Worm (Caenorhabditis elegans) whole organism, early embryonic: Measurements from ENCODE around the gene C15C8.8.
A peak's percentile ranks its signal among the peaks of the same experiment; 100 is the strongest.

ENCODE experiments used
- B0310.2 ChIP-seq: sonication (generic microtip); optimal IDR thresholded peaks from 2 replicates; lab custom pipeline; 2016; ENCODE audit warnings: mild to moderate bottlenecking, missing genetic modification characterization, missing compliant biosample characterization
- F13C5.2 ChIP-seq: sonication (generic microtip); optimal IDR thresholded peaks from 2 replicates; lab custom pipeline; 2017; ENCODE audit warnings: mild to moderate bottlenecking, missing genetic modification characterization, inconsistent platforms, missing compliant biosample characterization
- aly-1 ChIP-seq: sonication (generic microtip); optimal IDR thresholded peaks from 2 replicates; lab custom pipeline; 2016; ENCODE audit warnings: missing genetic modification characterization, missing compliant biosample characterization
- ama-1 ChIP-seq: fragments of 150-350 bp; optimal IDR thresholded peaks from 2 replicates; lab custom pipeline; 2014
- ceh-13 ChIP-seq: fragments of 200-800 bp; sonication (Bioruptor generic); optimal IDR thresholded peaks from 2 replicates; lab custom pipeline; 2018; ENCODE audit warnings: mild to moderate bottlenecking, missing genetic modification characterization, missing compliant biosample characterization
- ceh-36 ChIP-seq: sonication (generic microtip); optimal IDR thresholded peaks from 2 replicates; lab custom pipeline; 2016; ENCODE audit warnings: missing genetic modification characterization, inconsistent platforms, missing compliant biosample characterization
- ets-7 ChIP-seq: sonication (generic microtip); optimal IDR thresholded peaks from 2 replicates; lab custom pipeline; 2016; ENCODE audit warnings: missing genotype, missing genetic modification characterization, missing compliant biosample characterization
- flt-1 ChIP-seq: fragments of 200-800 bp; sonication (Bioruptor generic); IDR thresholded peaks from 2 replicates; pipeline ENCODE4 v1.3.6; 2022; ENCODE audit warnings: missing genetic modification characterization, missing compliant biosample characterization
- hmbx-1 ChIP-seq: sonication (generic microtip); optimal IDR thresholded peaks from 2 replicates; lab custom pipeline; 2016; ENCODE audit warnings: mild to moderate bottlenecking, missing genetic modification characterization, missing compliant biosample characterization
- hmg-4 ChIP-seq: fragments of 200-800 bp; sonication (Bioruptor generic); optimal IDR thresholded peaks from 2 replicates; lab custom pipeline; 2018; ENCODE audit warnings: mild to moderate bottlenecking, missing genetic modification characterization, missing compliant biosample characterization
- hnd-1 ChIP-seq: sonication (generic microtip); optimal IDR thresholded peaks from 2 replicates; lab custom pipeline; 2016; ENCODE audit warnings: missing genetic modification characterization, missing compliant biosample characterization
- pes-1 ChIP-seq: fragments of 200-800 bp; sonication (Bioruptor generic); IDR thresholded peaks from 2 replicates; pipeline ENCODE4 v1.3.6; 2022; ENCODE audit warnings: missing genetic modification reagents, missing genetic modification characterization, missing compliant biosample characterization
- scrt-1 ChIP-seq: fragments of 200-800 bp; sonication (Bioruptor generic); IDR thresholded peaks from 2 replicates; pipeline ENCODE4 v1.3.6; 2022; ENCODE audit warnings: missing genetic modification characterization, missing compliant biosample characterization
- sea-1 ChIP-seq: fragments of 200-800 bp; sonication (Bioruptor generic); conservative IDR thresholded peaks from 2 replicates; pipeline ENCODE4 v1.3.6; 2022; ENCODE audit warnings: missing genetic modification characterization, missing compliant biosample characterization
- tbx-11 ChIP-seq: fragments of 200-800 bp; sonication (Bioruptor generic); IDR thresholded peaks from 2 replicates; pipeline ENCODE4 v1.3.6; 2022; ENCODE audit warnings: missing genetic modification characterization, missing compliant biosample characterization
- tbx-37 ChIP-seq: fragments of 200-800 bp; sonication (Bioruptor generic); conservative IDR thresholded peaks from 2 replicates; pipeline ENCODE4 v1.3.6; 2022; ENCODE audit warnings: missing genetic modification reagents, missing genetic modification characterization, missing compliant biosample characterization
- tra-4 ChIP-seq: sonication (generic microtip); optimal IDR thresholded peaks from 2 replicates; lab custom pipeline; 2017; ENCODE audit warnings: missing genetic modification characterization, missing compliant biosample characterization

The C15C8.8 gene

ce11 chrV:12733465-12734248, 18.6 kb downstream of the C15C8.8 start, which contains the start of the genes dhs-21 and xbx-9:
dhs-21 (minus strand) TSS chrV:12733645.
xbx-9 (plus strand) TSS chrV:12734198.
- TF ChIP-seq tbx-37 (GFP tag; lab: Robert Waterston, UW), result no peak
- TF ChIP-seq hmg-4 (GFP tag; lab: Kevin White, UChicago), result no peak
- TF ChIP-seq ceh-36 (tag; lab: Kevin White, UChicago), result no peak
- TF ChIP-seq flt-1 (GFP tag; lab: Robert Waterston, UW), result no peak
- no peak for TF ChIP-seq ets-7
- no peak for TF ChIP-seq ama-1
- TF ChIP-seq aly-1, result no peak
- TF ChIP-seq sea-1 (GFP tag; lab: Robert Waterston, UW), result no peak
- TF ChIP-seq ceh-13 (GFP tag; lab: Kevin White, UChicago), result no peak
- TF ChIP-seq hmbx-1 (tag; lab: Kevin White, UChicago), result no peak
- no peak for TF ChIP-seq B0310.2
- no peak for TF ChIP-seq tra-4 (tag; lab: Kevin White, UChicago)
- no peak for TF ChIP-seq scrt-1 (GFP tag; lab: Robert Waterston, UW)
- no peak for TF ChIP-seq F13C5.2 (tag; lab: Kevin White, UChicago)
- no peak for TF ChIP-seq pes-1 (GFP tag; lab: Robert Waterston, UW)
- TF ChIP-seq tbx-11 (GFP tag; lab: Robert Waterston, UW), result no peak

ce11 chrV:12732734-12733133, 19.6 kb downstream of the C15C8.8 start:
- no peak for TF ChIP-seq F13C5.2 (tag; lab: Kevin White, UChicago)
- no peak for TF ChIP-seq ets-7
- TF ChIP-seq hmbx-1 (tag; lab: Kevin White, UChicago), result no peak
- no peak for TF ChIP-seq tbx-11 (GFP tag; lab: Robert Waterston, UW)
- no peak for TF ChIP-seq ama-1
- no peak for TF ChIP-seq pes-1 (GFP tag; lab: Robert Waterston, UW)

ce11 chrV:12729220-12729619, 23.1 kb downstream of the C15C8.8 start, which contains the start of gene R11D1.10:
R11D1.10 (plus strand) TSS chrV:12729520.
- TF ChIP-seq scrt-1 (GFP tag; lab: Robert Waterston, UW) (no peak), tbx-37 (GFP tag; lab: Robert Waterston, UW) (no peak), F13C5.2 (tag; lab: Kevin White, UChicago) (no peak)

- TF ChIP-seq F13C5.2 (tag; lab: Kevin White, UChicago) (peak; percentile 33), tbx-37 (GFP tag; lab: Robert Waterston, UW) (no peak)
These were observed 24.1 kb downstream of the C15C8.8 start, which contains the start of the genes rpl-28 and mrpl-49 for ce11 chrV:12728062-12728665. rpl-28 (minus strand) TSS chrV:12728112. mrpl-49 (plus strand) TSS chrV:12728631.

ce11 chrV:12727104-12727637, 25.1 kb downstream of the C15C8.8 start, which contains the start of gene R11D1.13:
R11D1.13 (plus strand) TSS chrV:12727154.
- TF ChIP-seq flt-1 (GFP tag; lab: Robert Waterston, UW) (no peak), tra-4 (tag; lab: Kevin White, UChicago) (no peak), hnd-1 (tag; lab: Kevin White, UChicago) (no peak), ceh-13 (GFP tag; lab: Kevin White, UChicago) (no peak), sea-1 (GFP tag; lab: Robert Waterston, UW) (no peak), ets-7 (no peak), F13C5.2 (tag; lab: Kevin White, UChicago) (no peak), ceh-36 (tag; lab: Kevin White, UChicago) (no peak), B0310.2 (no peak), tbx-11 (GFP tag; lab: Robert Waterston, UW) (no peak), tbx-37 (GFP tag; lab: Robert Waterston, UW) (no peak), ama-1 (no peak), hmbx-1 (tag; lab: Kevin White, UChicago) (no peak), scrt-1 (GFP tag; lab: Robert Waterston, UW) (no peak), hmg-4 (GFP tag; lab: Kevin White, UChicago) (no peak), pes-1 (GFP tag; lab: Robert Waterston, UW) (no peak)

- TF ChIP-seq tbx-11 (GFP tag; lab: Robert Waterston, UW) (no peak), hmbx-1 (tag; lab: Kevin White, UChicago) (no peak), F13C5.2 (tag; lab: Kevin White, UChicago) (no peak), ceh-36 (tag; lab: Kevin White, UChicago) (no peak), flt-1 (GFP tag; lab: Robert Waterston, UW) (no peak), hmg-4 (GFP tag; lab: Kevin White, UChicago) (no peak), hnd-1 (tag; lab: Kevin White, UChicago) (no peak), B0310.2 (no peak), ama-1 (no peak)
These were observed 26.4 kb downstream of the C15C8.8 start, which contains the start of gene R11D1.12 for ce11 chrV:12725893-12726292. R11D1.12 (minus strand) TSS chrV:12725993.

- TF ChIP-seq ceh-36 (tag; lab: Kevin White, UChicago) (no peak), hmbx-1 (tag; lab: Kevin White, UChicago) (no peak), tbx-11 (GFP tag; lab: Robert Waterston, UW) (no peak), ceh-13 (GFP tag; lab: Kevin White, UChicago) (no peak), B0310.2 (no peak), tbx-37 (GFP tag; lab: Robert Waterston, UW) (no peak), scrt-1 (GFP tag; lab: Robert Waterston, UW) (no peak), sea-1 (GFP tag; lab: Robert Waterston, UW) (no peak), F13C5.2 (tag; lab: Kevin White, UChicago) (no peak), flt-1 (GFP tag; lab: Robert Waterston, UW) (no peak), ets-7 (no peak), ama-1 (no peak)
These were observed 32.6 kb downstream of the C15C8.8 start, which contains the start of gene R11D1.7 for ce11 chrV:12719713-12720112. R11D1.7 (plus strand) TSS chrV:12720013.
